Worm (Caenorhabditis elegans) whole organism, L1 larva: Measurements from ENCODE around the gene srh-116.

Experiments used
- ama-1 ChIP-seq: fragments of 150-350 bp; optimal IDR thresholded peaks from 2 replicates; lab custom pipeline; 2014
- ces-1 ChIP-seq: fragments of 150-350 bp; optimal IDR thresholded peaks from 2 replicates; lab custom pipeline; 2014; ENCODE audit warnings: missing biosample characterization, missing genetic modification reagents, missing genetic modification characterization
- efl-1 ChIP-seq, 4 experiments: fragments of 150-350 bp; optimal IDR thresholded peaks in 3 of 4; peaks in 1 of 4; 1 replicate in 1 of 4; 2 replicates in 3 of 4; lab custom pipeline; 2014; ENCODE audit warnings: missing biosample characterization in 2 of 4, missing genetic modification characterization in 2 of 4, missing genetic modification reagents in 2 of 4
- egl-27 ChIP-seq, 2 experiments: fragments of 150-350 bp in 1 of 2; sonication (generic microtip); optimal IDR thresholded peaks; 3 replicates each; lab custom pipeline; 2017 to 2018; ENCODE audit warnings: missing biosample characterization in 2 of 2, missing genetic modification characterization in 2 of 2, missing genetic modification reagents in 2 of 2
- elt-3 ChIP-seq, 6 experiments: fragments of 150-350 bp in 1 of 6; sonication (generic microtip); optimal IDR thresholded peaks; 2 replicates each; lab custom pipeline; 2017 to 2018; ENCODE audit warnings: missing biosample characterization in 6 of 6, missing genetic modification characterization in 6 of 6, inconsistent platforms in 1 of 6
- fkh-10 ChIP-seq: sonication (generic microtip); optimal IDR thresholded peaks from 2 replicates; lab custom pipeline; 2017; ENCODE audit warnings: missing biosample characterization, missing genetic modification reagents, missing genetic modification characterization
- fos-1 ChIP-seq: fragments of 150-350 bp; optimal IDR thresholded peaks from 2 replicates; lab custom pipeline; 2014; ENCODE audit warnings: missing biosample characterization, missing genetic modification characterization
- jun-1 ChIP-seq: fragments of 150-350 bp; optimal IDR thresholded peaks from 2 replicates; lab custom pipeline; 2014; ENCODE audit warnings: missing biosample characterization, missing genetic modification reagents, missing genetic modification characterization
- lin-15B ChIP-seq: fragments of 150-350 bp; sonication (generic microtip); optimal IDR thresholded peaks from 3 replicates; lab custom pipeline; 2014; ENCODE audit warnings: missing biosample characterization, missing genetic modification characterization
- nhr-12 ChIP-seq: sonication (generic microtip); optimal IDR thresholded peaks from 2 replicates; lab custom pipeline; 2017; ENCODE audit warnings: missing biosample characterization, missing genetic modification characterization
- nhr-76 ChIP-seq: sonication (generic microtip); optimal IDR thresholded peaks from 2 replicates; lab custom pipeline; 2017; ENCODE audit warnings: missing biosample characterization, missing genetic modification characterization
- swsn-7 ChIP-seq: sonication (generic microtip); optimal IDR thresholded peaks from 2 replicates; lab custom pipeline; 2016; ENCODE audit warnings: missing genetic modification characterization, missing compliant biosample characterization
- unc-98 ChIP-seq: fragments of 200-800 bp; sonication (Bioruptor generic); IDR thresholded peaks from 2 replicates; pipeline ENCODE4 v1.3.6; 2022; ENCODE audit warnings: missing genetic modification characterization, missing compliant biosample characterization

DNA sequence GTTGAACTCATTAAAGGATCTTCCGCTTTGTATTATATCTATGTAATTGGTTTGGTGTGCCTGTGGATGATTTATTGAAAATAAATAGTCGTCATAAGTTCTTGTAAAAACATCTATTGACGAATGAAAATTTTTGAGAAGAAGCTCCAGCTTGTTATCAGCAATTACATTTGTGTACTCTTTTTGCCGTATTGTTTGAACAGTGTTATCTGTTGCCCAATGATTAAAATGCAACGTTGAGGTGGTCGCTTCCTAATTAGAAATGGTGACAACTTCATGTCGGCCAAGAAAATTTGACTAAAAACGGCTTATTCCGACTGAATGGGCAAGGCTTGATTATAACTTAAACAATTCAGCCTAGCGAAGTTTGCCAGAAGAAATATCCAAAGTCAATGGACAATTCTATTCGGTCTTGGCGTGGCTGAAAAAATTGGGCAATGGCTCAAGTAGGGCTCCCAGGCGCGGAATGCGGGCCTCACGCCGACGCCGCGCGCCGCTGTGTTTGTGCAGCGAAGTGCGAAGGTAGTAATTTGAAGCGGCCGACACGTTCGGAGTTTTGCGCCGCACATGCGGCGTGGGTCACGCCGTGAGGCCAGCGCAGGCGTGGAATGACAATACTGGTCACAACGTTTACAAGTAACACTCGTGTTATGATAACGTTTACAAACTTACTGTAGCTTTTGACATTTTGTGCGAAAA is 14.2 kb downstream of the srh-116 start:
- no peak for TF ChIP-seq swsn-7
- no peak for TF ChIP-seq unc-98 (GFP tag; lab: Robert Waterston, UW)
- no peak for TF ChIP-seq nhr-12 (tag; lab: Kevin White, UChicago)
- TF ChIP-seq lin-15B = no peak
- no peak for TF ChIP-seq ces-1 (GFP tag; lab: Kevin White, UChicago)
- no peak for TF ChIP-seq nhr-76
- TF ChIP-seq jun-1 (tag; lab: Kevin White, UChicago) = no peak
- TF ChIP-seq ama-1 (lab: Kevin White, UChicago) = no peak
- no peak for TF ChIP-seq egl-27 (tag; optimal IDR thresholded peaks at IDR 0.05; lab: Kevin White, UChicago)
- no peak for TF ChIP-seq fkh-10
- TF ChIP-seq elt-3 (tag; optimal IDR thresholded peaks at IDR 0.05; lab: Kevin White, UChicago) = no peak
- TF ChIP-seq fos-1 (tag; lab: Kevin White, UChicago) = no peak
- no peak for TF ChIP-seq efl-1 (optimal IDR thresholded peaks at IDR 0.05; lab: Kevin White, UChicago)
- no peak for TF ChIP-seq efl-1 (GFP tag; optimal IDR thresholded peaks at IDR 0.05 in 1 of 2; lab: Kevin White, UChicago)
